Worm (Caenorhabditis elegans) whole organism, late embryonic: ENCODE results near the gene K06A9.3.
A peak's percentile ranks its signal among the peaks of the same experiment; 100 is the strongest.

Source experiments
- K02D7.2 ChIP-seq: sonication (generic microtip); optimal IDR thresholded peaks from 2 replicates; lab custom pipeline; 2017; ENCODE audit warnings: mild to moderate bottlenecking, missing genetic modification characterization, missing compliant biosample characterization
- Y22D7AL.16 ChIP-seq: sonication (generic microtip); optimal IDR thresholded peaks from 2 replicates; lab custom pipeline; 2016; ENCODE audit warnings: missing genetic modification characterization, missing compliant biosample characterization
- ceh-9 ChIP-seq: sonication (generic microtip); optimal IDR thresholded peaks from 2 replicates; lab custom pipeline; 2016; ENCODE audit warnings: mild to moderate bottlenecking, missing genetic modification characterization, inconsistent platforms, missing compliant biosample characterization
- dve-1 ChIP-seq: sonication (generic microtip); optimal IDR thresholded peaks from 2 replicates; lab custom pipeline; 2017; ENCODE audit warnings: antibody characterized with exemption, mild to moderate bottlenecking, missing genetic modification characterization, missing compliant biosample characterization
- elt-4 ChIP-seq: sonication (generic microtip); optimal IDR thresholded peaks from 2 replicates; lab custom pipeline; 2016; ENCODE audit warnings: missing genetic modification characterization, missing compliant biosample characterization
- ets-4 ChIP-seq: sonication (generic microtip); optimal IDR thresholded peaks from 2 replicates; lab custom pipeline; 2016; ENCODE audit warnings: missing genetic modification characterization, missing compliant biosample characterization
- eyg-1 ChIP-seq: sonication (generic microtip); optimal IDR thresholded peaks from 2 replicates; lab custom pipeline; 2016; ENCODE audit warnings: missing genotype, missing genetic modification characterization, missing compliant biosample characterization
- fkh-6 ChIP-seq: sonication (generic microtip); optimal IDR thresholded peaks from 2 replicates; lab custom pipeline; 2016; ENCODE audit warnings: missing genetic modification characterization, missing compliant biosample characterization
- hlh-30 ChIP-seq: sonication (generic microtip); optimal IDR thresholded peaks from 2 replicates; lab custom pipeline; 2017; ENCODE audit warnings: antibody characterized with exemption, missing genetic modification characterization, missing compliant biosample characterization; ENCODE audit not compliant: insufficient read depth
- nfya-1 ChIP-seq: sonication (generic microtip); optimal IDR thresholded peaks from 2 replicates; lab custom pipeline; 2017; ENCODE audit warnings: missing genetic modification characterization, mild to moderate bottlenecking, missing compliant biosample characterization, antibody characterized with exemption, moderate library complexity
- nhr-232 ChIP-seq: sonication (generic microtip); optimal IDR thresholded peaks from 2 replicates; lab custom pipeline; 2016; ENCODE audit warnings: missing genetic modification characterization, missing compliant biosample characterization
- pag-3 ChIP-seq: sonication (generic microtip); optimal IDR thresholded peaks from 2 replicates; lab custom pipeline; 2016; ENCODE audit warnings: missing compliant biosample characterization, missing genetic modification characterization, borderline replicate concordance
- sdc-2 ChIP-seq: sonication (generic microtip); optimal IDR thresholded peaks from 2 replicates; lab custom pipeline; 2016; ENCODE audit warnings: missing genotype, missing genetic modification characterization, missing compliant biosample characterization
- tbx-2 ChIP-seq: sonication (generic microtip); optimal IDR thresholded peaks from 2 replicates; lab custom pipeline; 2016; ENCODE audit warnings: missing genetic modification characterization, missing compliant biosample characterization
- tbx-7 ChIP-seq: sonication (generic microtip); optimal IDR thresholded peaks from 2 replicates; lab custom pipeline; 2016; ENCODE audit warnings: missing genotype, missing genetic modification characterization, missing compliant biosample characterization
- unc-55 ChIP-seq: sonication (generic microtip); optimal IDR thresholded peaks from 2 replicates; lab custom pipeline; 2017; ENCODE audit warnings: missing biosample characterization, missing genetic modification reagents, missing genetic modification characterization

The K06A9.3 gene

DNA sequence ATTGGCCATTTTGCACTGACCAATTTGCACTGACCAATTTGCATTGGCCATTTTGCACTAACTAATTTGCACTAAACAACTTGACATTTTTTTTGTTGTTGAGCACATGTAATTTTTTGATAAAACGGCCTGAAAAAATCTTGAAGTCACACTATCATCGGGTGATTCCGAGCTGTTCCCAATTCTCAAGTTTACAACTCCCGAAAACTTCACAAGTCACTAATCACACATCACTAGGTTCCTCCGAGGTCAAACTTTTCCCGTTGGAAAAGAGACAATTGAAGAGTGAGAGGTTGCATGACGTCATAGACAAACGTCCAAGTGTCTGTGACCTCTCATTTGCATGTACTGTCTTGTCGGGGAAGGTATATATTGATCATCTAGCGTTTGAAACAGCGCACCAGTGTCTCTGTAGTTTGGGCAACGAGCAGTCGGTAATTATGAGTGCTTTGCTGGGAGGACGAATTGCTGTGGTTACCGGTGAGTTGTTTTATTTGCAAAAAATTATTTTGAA lies 49.0 kb downstream of the K06A9.3 start, which contains the start of the genes D1005.10 and dhs-25:
TSS of gene D1005.10 (minus strand) at position 51 of the 514 bp plus-strand sequence.
TSS of gene dhs-25 (plus strand) at position 398 of the 514 bp plus-strand sequence.
- peak; percentile 9 for TF ChIP-seq hlh-30
- TF ChIP-seq tbx-2 (tag; lab: Kevin White, UChicago): peak; percentile 7
- TF ChIP-seq fkh-6 (tag; lab: Kevin White, UChicago): no peak
- peak; percentile 12 for TF ChIP-seq nfya-1 (tag; lab: Kevin White, UChicago)
- TF ChIP-seq pag-3 (tag; lab: Kevin White, UChicago): no peak
- no peak for TF ChIP-seq ets-4 (tag; lab: Kevin White, UChicago)
- no peak for TF ChIP-seq elt-4
- TF ChIP-seq dve-1 (tag; lab: Kevin White, UChicago): no peak
- peak; percentile 44 for TF ChIP-seq unc-55 (GFP tag; lab: Kevin White, UChicago)
- TF ChIP-seq sdc-2 (tag; lab: Kevin White, UChicago): peak; percentile 39

ce11 chrX:1485718-1486117 lies 49.4 kb downstream of the K06A9.3 start, which contains the start of gene D1005.4:
D1005.4 (minus strand) TSS chrX:1485818.
- TF ChIP-seq Y22D7AL.16 (tag; lab: Kevin White, UChicago) (no peak), K02D7.2 (no peak), tbx-7 (tag; lab: Kevin White, UChicago) (no peak), nhr-232 (tag; lab: Kevin White, UChicago) (no peak), ceh-9 (no peak), eyg-1 (tag; lab: Kevin White, UChicago) (no peak)
